Worm (Caenorhabditis elegans): ENCODE measurements around the gene mon-2.
A peak's percentile ranks its signal among the peaks of the same experiment; 100 is the strongest.

mon-2 gene

DNA sequence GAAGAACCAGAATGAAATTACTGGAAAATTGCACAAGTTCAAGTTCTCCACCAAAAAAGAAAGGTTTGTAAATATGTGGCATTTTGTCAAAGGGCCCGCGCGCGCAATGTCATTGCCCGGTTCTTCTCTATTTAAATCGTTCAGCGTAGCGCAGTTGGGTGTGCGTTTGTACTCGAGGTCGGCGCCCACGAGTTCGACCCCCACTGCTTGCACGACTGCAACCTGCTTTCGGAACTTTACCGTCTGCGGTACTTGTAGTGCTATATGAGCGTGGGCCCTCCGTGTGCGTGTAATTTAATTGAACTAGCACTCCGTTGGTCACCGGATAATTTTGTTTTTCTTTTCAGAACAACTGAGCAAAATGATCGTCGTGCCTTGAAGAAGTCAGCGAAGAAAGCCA lies 10.1 kb upstream of the mon-2 start (continued):
- TF ChIP-seq pha-4 (tag; optimal IDR thresholded peaks at IDR 0.05) (no peak), nhr-27 (tag; optimal IDR thresholded peaks at IDR 0.05) (no peak), aptf-3 (GFP tag; IDR thresholded peaks at IDR 0.05) (peak; percentile 91), ztf-25 (GFP tag; IDR thresholded peaks at IDR 0.05) (peak; percentile 88), fkh-3 (tag; optimal IDR thresholded peaks at IDR 0.05) (peak; percentile 55), F10E7.11 (tag; optimal IDR thresholded peaks at IDR 0.05) (peak; percentile 48), sea-2 (GFP tag; IDR thresholded peaks at IDR 0.05) (no peak), F37B4.10 (GFP tag; IDR thresholded peaks at IDR 0.05) (no peak), mxl-1 (tag; optimal IDR thresholded peaks at IDR 0.05) (peak; percentile 88), mcd-1 (GFP tag; IDR thresholded peaks at IDR 0.05) (peak; percentile 83), ztf-3 (GFP tag; optimal IDR thresholded peaks at IDR 0.05) (no peak), chd-7 (tag; optimal IDR thresholded peaks at IDR 0.05) (peak; percentile 91), lsy-27 (tag; optimal IDR thresholded peaks at IDR 0.05; ENCODE audit: borderline replicate concordance, insufficient read depth) (peak; percentile 63), Y67H2A.10 (GFP tag; conservative IDR thresholded peaks at IDR 0.05) (0 out of 2 replicates have a peak, but pooled peaks have one; percentile 33), unc-62 (GFP tag; optimal IDR thresholded peaks at IDR 0.05) (no peak), ceh-58 (GFP tag; IDR thresholded peaks at IDR 0.05) (no peak), K12H6.12 (tag; optimal IDR thresholded peaks at IDR 0.05) (peak; percentile 66), dpff-1 (tag; optimal IDR thresholded peaks at IDR 0.05) (peak; percentile 26), die-1 (tag; optimal IDR thresholded peaks at IDR 0.05) (peak; percentile 96), atf-7 (tag; optimal IDR thresholded peaks at IDR 0.05) (peak; percentile 38), ekl-4 (GFP tag; IDR thresholded peaks at IDR 0.05) (peak; percentile 86), lin-40 (tag; optimal IDR thresholded peaks at IDR 0.05) (peak; percentile 75), Y53F4B.3 (GFP tag; IDR thresholded peaks at IDR 0.05) (peak; percentile 77; the same call in 1 of the 2 replicates), him-1 (tag; optimal IDR thresholded peaks at IDR 0.05) (peak; percentile 93), hmg-20 (GFP tag; IDR thresholded peaks at IDR 0.05) (0 out of 2 replicates have a peak, but pooled peaks have one; percentile 59), nhr-120 (GFP tag; IDR thresholded peaks at IDR 0.05) (no peak), B0261.1 (tag; optimal IDR thresholded peaks at IDR 0.05) (peak; percentile 91), ztf-22 (GFP tag; optimal IDR thresholded peaks at IDR 0.05) (no peak), nfya-2 (GFP tag; IDR thresholded peaks at IDR 0.05) (no peak), Y95B8A.8 (GFP tag; IDR thresholded peaks at IDR 0.05) (peak; percentile 76; the same call in 1 of the 2 replicates), bed-2 (GFP tag; IDR thresholded peaks at IDR 0.05) (peak; percentile 79), madf-3 (GFP tag; IDR thresholded peaks at IDR 0.05) (0 out of 2 replicates have a peak, but pooled peaks have one; percentile 54), F55B11.4 (tag; optimal IDR thresholded peaks at IDR 0.05; ENCODE audit: borderline replicate concordance, insufficient read depth) (no peak), F33H1.4 (GFP tag; IDR thresholded peaks at IDR 0.05) (peak; percentile 63), rec-8 (tag; optimal IDR thresholded peaks at IDR 0.05) (peak; percentile 67 to 92), snpc-4 (GFP tag; optimal IDR thresholded peaks at IDR 0.05) (peak; percentile 77), snpc-4 (tag; optimal IDR thresholded peaks at IDR 0.05) (peak; percentile 60 to 81 (median 75)), pbrm-1 (GFP tag; IDR thresholded peaks at IDR 0.05) (peak; percentile 82), zim-3 (tag; optimal IDR thresholded peaks at IDR 0.05) (peak; percentile 61), Y56A3A.18 (GFP tag; IDR thresholded peaks at IDR 0.05) (peak; percentile 86), mel-28 (tag; optimal IDR thresholded peaks at IDR 0.05; ENCODE audit: borderline replicate concordance) (no peak), snpc-1.3 (tag; optimal IDR thresholded peaks at IDR 0.05; ENCODE audit: insufficient read depth) (peak; percentile 87), K11D2.4 (GFP tag; IDR thresholded peaks at IDR 0.05) (peak; percentile 78), cebp-2 (GFP tag; IDR thresholded peaks at IDR 0.05) (peak; percentile 100), dox-1 (GFP tag; IDR thresholded peaks at IDR 0.05) (peak; percentile 91), akir-1 (GFP tag; optimal IDR thresholded peaks at IDR 0.05) (no peak), B0019.2 (GFP tag; conservative IDR thresholded peaks at IDR 0.05) (0 out of 2 replicates have a peak, but pooled peaks have one; percentile 56), ztf-18 (tag; optimal IDR thresholded peaks at IDR 0.05) (peak; percentile 79)
